Worm (Caenorhabditis elegans): ENCODE measurements around the gene try-9.

- TF ChIP-seq syd-9 (tag; optimal IDR thresholded peaks at IDR 0.05), result no peak
- TF ChIP-seq rnt-1 (tag; optimal IDR thresholded peaks at IDR 0.05), result no peak
- no peak for TF ChIP-seq ceh-31 (tag; optimal IDR thresholded peaks at IDR 0.05)
- TF ChIP-seq F13H6.1 (tag; optimal IDR thresholded peaks at IDR 0.05), result no peak
- TF ChIP-seq hlh-6 (tag; optimal IDR thresholded peaks at IDR 0.05), result no peak
- TF ChIP-seq dmd-4 (tag; optimal IDR thresholded peaks at IDR 0.05; ENCODE audit: borderline replicate concordance), result no peak
- no peak for TF ChIP-seq pros-1 (tag; optimal IDR thresholded peaks at IDR 0.05)
- TF ChIP-seq pqm-1 (tag; optimal IDR thresholded peaks at IDR 0.05), result no peak
- no peak for TF ChIP-seq ttx-3 (tag; optimal IDR thresholded peaks at IDR 0.05)
- TF ChIP-seq tbx-2 (tag; optimal IDR thresholded peaks at IDR 0.05), result no peak
- TF ChIP-seq hlh-30 (tag; optimal IDR thresholded peaks at IDR 0.05; ENCODE audit: insufficient read depth), result no peak
- no peak for TF ChIP-seq mec-3 (tag; optimal IDR thresholded peaks at IDR 0.05; ENCODE audit: borderline replicate concordance)
- no peak for TF ChIP-seq ceh-34 (tag; optimal IDR thresholded peaks at IDR 0.05)
Measured at ce11 chrII:4350888-4351287, 17.1 kb upstream of the try-9 start, which contains the start of gene H20J04.9.

All from whole organism, late embryonic.